Worm (Caenorhabditis elegans): ENCODE measurements around the gene srg-10.

- TF ChIP-seq unc-62 (GFP tag; optimal IDR thresholded peaks at IDR 0.05) (no peak), lin-15B (tag; optimal IDR thresholded peaks at IDR 0.05) (no peak), elt-2 (tag; optimal IDR thresholded peaks at IDR 0.05) (no peak), ceh-82 (tag; optimal IDR thresholded peaks at IDR 0.05) (peak in 1 of 3 experiments; percentile 21), lsy-2 (tag; optimal IDR thresholded peaks at IDR 0.05) (peak; percentile 54 to 74), swsn-7 (tag; optimal IDR thresholded peaks at IDR 0.05) (peak; percentile 24), aha-1 (tag; optimal IDR thresholded peaks at IDR 0.05) (no peak), ztf-11 (tag; optimal IDR thresholded peaks at IDR 0.05) (no peak), C34B4.2 (tag; optimal IDR thresholded peaks at IDR 0.05) (no peak), unc-130 (tag; optimal IDR thresholded peaks at IDR 0.05) (no peak), rnt-1 (tag; optimal IDR thresholded peaks at IDR 0.05) (peak; percentile 34), mdl-1 (tag; optimal IDR thresholded peaks at IDR 0.05) (no peak), irx-1 (tag; optimal IDR thresholded peaks at IDR 0.05) (peak; percentile 4)
Observed at ce11 chrIII:4703932-4704454, 26.4 kb downstream of the srg-10 start, which contains the start of the genes clp-2 and mrpl-16.

All from whole organism, L1 larva.